Fruit fly (Drosophila melanogaster): ENCODE data around the gene CG9109.
A peak's percentile ranks its signal among the peaks of the same experiment; 100 is the strongest.

Gene CG9109

DNA sequence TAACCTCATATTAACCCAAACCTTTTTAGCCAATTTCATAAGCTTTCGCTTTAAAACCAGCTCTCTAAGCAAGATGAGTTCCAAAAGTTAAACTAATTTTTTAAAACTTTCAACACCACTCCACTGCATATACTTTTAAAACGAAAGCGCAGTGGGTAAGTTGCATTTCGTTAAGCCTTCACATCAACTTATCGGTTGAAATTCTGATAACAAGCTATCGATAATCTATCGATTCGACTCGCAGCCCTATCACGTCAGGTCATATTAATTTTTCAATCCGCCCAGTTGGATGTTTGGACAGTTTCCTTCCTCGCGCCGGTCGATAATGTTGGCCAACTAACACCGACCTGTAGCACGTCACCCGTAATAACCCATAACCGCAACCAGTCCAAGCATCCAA is 48.1 kb downstream of the CG9109 start, which contains the start of gene ifc (continued):
- TF ChIP-seq Doc3 (GFP tag; IDR thresholded peaks at IDR 0.05; ENCODE audit: partially characterized antibody) (no peak), az2 (GFP tag; optimal IDR thresholded peaks at IDR 0.05) (peak; percentile 37), Lpt (GFP tag; optimal IDR thresholded peaks at IDR 0.05) (no peak), CG11560 (tag; IDR thresholded peaks at IDR 0.05) (no peak), CoRest (tag; optimal IDR thresholded peaks at IDR 0.05) (peak; percentile 74), Fer2 (tag; optimal IDR thresholded peaks at IDR 0.05) (peak; percentile 10), Rx (GFP tag; IDR thresholded peaks at IDR 0.05) (no peak), CG7745 (tag; optimal IDR thresholded peaks at IDR 0.05) (no peak), sens-2 (GFP tag; IDR thresholded peaks at IDR 0.05) (no peak), tin (GFP tag; optimal IDR thresholded peaks at IDR 0.05) (peak; percentile 35), H2.0 (GFP tag; IDR thresholded peaks at IDR 0.05) (no peak), CG8765 (GFP tag; IDR thresholded peaks at IDR 0.05) (no peak), mld (GFP tag; IDR thresholded peaks at IDR 0.05; ENCODE audit: partially characterized antibody) (no peak), psq (GFP tag; optimal IDR thresholded peaks at IDR 0.05) (no peak), CG9727 (GFP tag; optimal IDR thresholded peaks at IDR 0.05) (peak; percentile 54), CG9797 (GFP tag; optimal IDR thresholded peaks at IDR 0.05) (peak; percentile 94), CG1603 (tag; optimal IDR thresholded peaks at IDR 0.05) (peak; percentile 91), Lim3 (GFP tag; IDR thresholded peaks at IDR 0.05) (no peak), CG8290 (GFP tag; optimal IDR thresholded peaks at IDR 0.05) (peak; percentile 89), CG8290 (tag; optimal IDR thresholded peaks at IDR 0.05) (peak; percentile 43 to 84), CG34422 (GFP tag; IDR thresholded peaks at IDR 0.05) (no peak), sim (GFP tag; IDR thresholded peaks at IDR 0.05) (no peak), CG15601 (tag; optimal IDR thresholded peaks at IDR 0.05) (peak; percentile 72), CG11723 (GFP tag; optimal IDR thresholded peaks at IDR 0.05) (peak; percentile 7), D19A (tag; optimal IDR thresholded peaks at IDR 0.05) (peak; percentile 34), CG4617 (GFP tag; optimal IDR thresholded peaks at IDR 0.05; ENCODE audit: borderline replicate concordance) (peak; percentile 61), CG7372 (GFP tag; IDR thresholded peaks at IDR 0.05) (no peak), row (GFP tag; IDR thresholded peaks at IDR 0.05) (no peak), CG34376 (GFP tag; optimal IDR thresholded peaks at IDR 0.05) (peak; percentile 33), hkb (optimal IDR thresholded peaks at IDR 0.05) (peak; percentile 79), hkb (GFP tag; IDR thresholded peaks at IDR 0.05) (no peak), CG18011 (GFP tag; optimal IDR thresholded peaks at IDR 0.05) (peak; percentile 10), wor (GFP tag; IDR thresholded peaks at IDR 0.05) (no peak), CG10565 (GFP tag; optimal IDR thresholded peaks at IDR 0.05) (no peak), NK7.1 (GFP tag; optimal IDR thresholded peaks at IDR 0.05) (no peak), sc (optimal IDR thresholded peaks at IDR 0.05) (no peak), sc (GFP tag; optimal IDR thresholded peaks at IDR 0.05) (no peak), en (GFP tag; optimal IDR thresholded peaks at IDR 0.05) (peak; percentile 1), Lhr (GFP tag; optimal IDR thresholded peaks at IDR 0.05) (peak; percentile 93), H15 (GFP tag; IDR thresholded peaks at IDR 0.05) (no peak), CG12299 (tag; optimal IDR thresholded peaks at IDR 0.05) (no peak), tx (GFP tag; optimal IDR thresholded peaks at IDR 0.05) (peak; percentile 37), CG5180 (GFP tag; optimal IDR thresholded peaks at IDR 0.05) (no peak), CG4730 (GFP tag; IDR thresholded peaks at IDR 0.05) (no peak), CG12942 (GFP tag; optimal IDR thresholded peaks at IDR 0.05) (peak; percentile 45), CG15696 (tag; optimal IDR thresholded peaks at IDR 0.05) (peak; percentile 40), CG12659 (GFP tag; optimal IDR thresholded peaks at IDR 0.05) (peak; percentile 86), CG8089 (GFP tag; optimal IDR thresholded peaks at IDR 0.05) (peak; percentile 53), Bdp1 (GFP tag; optimal IDR thresholded peaks at IDR 0.05) (peak; percentile 39), p53 (GFP tag; optimal IDR thresholded peaks at IDR 0.05) (peak; percentile 49), CG13123 (GFP tag; optimal IDR thresholded peaks at IDR 0.05) (peak; percentile 51), CG12744 (GFP tag; optimal IDR thresholded peaks at IDR 0.05) (peak; percentile 39), CG10267 (tag; optimal IDR thresholded peaks at IDR 0.05) (peak; percentile 77)
